Fruit fly (Drosophila melanogaster): ENCODE measurements around the gene CG6912.
A peak's percentile ranks its signal among the peaks of the same experiment; 100 is the strongest.

CG6912 gene

DNA sequence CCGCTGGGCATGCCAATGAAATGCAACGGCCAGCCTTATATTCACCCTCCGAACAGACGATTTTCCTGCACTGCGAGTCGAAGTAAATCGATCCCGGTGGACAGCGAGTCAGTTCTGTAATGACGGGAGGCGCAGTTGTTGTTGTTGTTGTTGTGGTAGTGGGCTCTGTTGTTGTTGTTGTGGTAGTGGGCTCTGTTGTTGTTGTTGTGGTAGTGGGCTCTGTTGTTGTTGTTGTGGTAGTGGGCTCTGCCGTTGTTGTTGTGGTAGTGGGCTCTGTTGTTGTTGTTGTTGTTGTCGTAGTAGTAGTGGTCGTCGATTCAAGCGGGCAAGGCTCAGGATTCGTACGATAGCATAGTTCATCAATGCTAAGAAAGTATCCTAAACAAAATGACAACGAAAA lies 789 bp downstream of the CG6912 start:
- TF ChIP-seq Jra (GFP tag; optimal IDR thresholded peaks at IDR 0.05) = no peak
- TF ChIP-seq tai (GFP tag; optimal IDR thresholded peaks at IDR 0.05) = no peak
- TF ChIP-seq Mio (GFP tag; optimal IDR thresholded peaks at IDR 0.05) = no peak
- TF ChIP-seq sv (GFP tag; optimal IDR thresholded peaks at IDR 0.05) = no peak
- TF ChIP-seq dl (GFP tag; optimal IDR thresholded peaks at IDR 0.05; ENCODE audit: insufficient read depth in 1 of 2, partially characterized antibody in 2 of 2) = no peak
- TF ChIP-seq psq (GFP tag; optimal IDR thresholded peaks at IDR 0.05) = no peak
- TF ChIP-seq pan (optimal IDR thresholded peaks at IDR 0.05) = no peak
- TF ChIP-seq HLH106 (tag; optimal IDR thresholded peaks at IDR 0.05) = no peak
- no peak for TF ChIP-seq usp (GFP tag; optimal IDR thresholded peaks at IDR 0.05)
- no peak for TF ChIP-seq Rel (GFP tag; optimal IDR thresholded peaks at IDR 0.05)
- no peak for TF ChIP-seq Rel (tag; optimal IDR thresholded peaks at IDR 0.05)
- TF ChIP-seq Sp1 (GFP tag; optimal IDR thresholded peaks at IDR 0.05) = no peak
- no peak for TF ChIP-seq br (GFP tag; optimal IDR thresholded peaks at IDR 0.05)
- TF ChIP-seq N (GFP tag; optimal IDR thresholded peaks at IDR 0.05) = no peak
- no peak for TF ChIP-seq h (GFP tag; optimal IDR thresholded peaks at IDR 0.05)
- TF ChIP-seq woc (GFP tag; optimal IDR thresholded peaks at IDR 0.05) = no peak
- no peak for TF ChIP-seq lola (GFP tag; optimal IDR thresholded peaks at IDR 0.05)
- no peak for TF ChIP-seq Hnf4 (GFP tag; optimal IDR thresholded peaks at IDR 0.05)

DNA sequence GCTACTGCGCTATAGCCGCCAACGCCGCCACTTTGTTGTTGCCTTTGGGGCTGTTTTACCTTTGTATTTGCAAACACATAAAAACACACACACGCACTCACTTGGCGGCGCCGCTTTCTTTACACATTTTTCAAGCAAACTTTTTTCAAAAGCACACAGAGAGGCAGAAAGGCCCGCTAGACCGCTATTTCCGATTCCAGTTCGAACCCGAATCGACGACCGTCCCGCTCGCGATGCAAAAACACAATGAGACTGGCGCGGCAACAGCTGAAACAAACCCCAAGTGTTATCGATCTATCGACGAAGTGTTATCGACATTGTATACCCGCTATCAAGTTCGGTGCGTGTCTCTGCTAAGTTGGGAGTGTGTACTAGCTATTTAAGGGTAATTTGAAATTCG lies 5.1 kb downstream of the CG6912 start, which contains the start of gene CG42788:
CG42788 (minus strand) TSS at position 250 of the 400 bp plus-strand sequence.
- TF ChIP-seq rgr (GFP tag; optimal IDR thresholded peaks at IDR 0.05) (peak; percentile 84), woc (GFP tag; optimal IDR thresholded peaks at IDR 0.05) (no peak), Vsx2 (GFP tag; optimal IDR thresholded peaks at IDR 0.05; ENCODE audit: partially characterized antibody) (peak; percentile 75), psq (GFP tag; optimal IDR thresholded peaks at IDR 0.05) (peak; percentile 57), usp (GFP tag; optimal IDR thresholded peaks at IDR 0.05) (no peak), dsf (GFP tag; optimal IDR thresholded peaks at IDR 0.05; ENCODE audit: borderline replicate concordance) (peak; percentile 29), pan (optimal IDR thresholded peaks at IDR 0.05) (no peak), Hnf4 (GFP tag; optimal IDR thresholded peaks at IDR 0.05) (peak; percentile 74), N (GFP tag; optimal IDR thresholded peaks at IDR 0.05) (no peak), Jra (GFP tag; optimal IDR thresholded peaks at IDR 0.05) (peak; percentile 34), dmrt93B (GFP tag; optimal IDR thresholded peaks at IDR 0.05) (no peak), sage (GFP tag; optimal IDR thresholded peaks at IDR 0.05) (no peak), brk (GFP tag; optimal IDR thresholded peaks at IDR 0.05) (no peak), fru (GFP tag; optimal IDR thresholded peaks at IDR 0.05) (peak; percentile 33), GATAd (GFP tag; optimal IDR thresholded peaks at IDR 0.05) (no peak), ey (GFP tag; optimal IDR thresholded peaks at IDR 0.05) (peak; percentile 45), foxo (GFP tag; optimal IDR thresholded peaks at IDR 0.05) (peak in 1 of 2 experiments; percentile 39), dl (GFP tag; optimal IDR thresholded peaks at IDR 0.05; ENCODE audit: insufficient read depth in 1 of 2, partially characterized antibody in 2 of 2) (peak in 1 of 2 experiments; percentile 72), OdsH (GFP tag; optimal IDR thresholded peaks at IDR 0.05) (peak; percentile 82), CG9705 (GFP tag; optimal IDR thresholded peaks at IDR 0.05) (no peak), br (GFP tag; optimal IDR thresholded peaks at IDR 0.05) (peak; percentile 62), Hr78 (GFP tag; optimal IDR thresholded peaks at IDR 0.05) (no peak), Dif (GFP tag; optimal IDR thresholded peaks at IDR 0.05; ENCODE audit: partially characterized antibody) (peak; percentile 85), CG32264 (GFP tag; optimal IDR thresholded peaks at IDR 0.05) (no peak), Rel (GFP tag; optimal IDR thresholded peaks at IDR 0.05) (no peak), Rel (tag; optimal IDR thresholded peaks at IDR 0.05) (peak; percentile 100), Myc (optimal IDR thresholded peaks at IDR 0.05) (peak; percentile 68), Dfd (GFP tag; optimal IDR thresholded peaks at IDR 0.05) (no peak), jim (GFP tag; optimal IDR thresholded peaks at IDR 0.05) (peak; percentile 88), Abd-B (GFP tag; optimal IDR thresholded peaks at IDR 0.05) (no peak), CrebA (GFP tag; optimal IDR thresholded peaks at IDR 0.05; ENCODE audit: borderline replicate concordance) (peak; percentile 62), tai (GFP tag; optimal IDR thresholded peaks at IDR 0.05) (no peak), Mio (GFP tag; optimal IDR thresholded peaks at IDR 0.05) (peak; percentile 31), HLH106 (tag; optimal IDR thresholded peaks at IDR 0.05) (peak; percentile 35), h (GFP tag; optimal IDR thresholded peaks at IDR 0.05) (peak; percentile 45), sv (GFP tag; optimal IDR thresholded peaks at IDR 0.05) (peak; percentile 65), Hr83 (GFP tag; optimal IDR thresholded peaks at IDR 0.05; ENCODE audit: poor library complexity, severe bottlenecking) (peak; percentile 73), lola (GFP tag; optimal IDR thresholded peaks at IDR 0.05) (no peak), Sp1 (GFP tag; optimal IDR thresholded peaks at IDR 0.05) (peak; percentile 70)
